Fruit fly (Drosophila melanogaster) whole organism, prepupa: Measurements from ENCODE around the gene Nf-YA.
A peak's percentile ranks its signal among the peaks of the same experiment; 100 is the strongest.

Experiments
- Blimp-1 ChIP-seq: fragments of 200-800 bp; sonication (Bioruptor generic); optimal IDR thresholded peaks from 3 replicates; lab custom pipeline; 2017; ENCODE audit warnings: missing biosample characterization, missing genetic modification characterization, mild to moderate bottlenecking, moderate library complexity, missing genetic modification reagents
- CG11762 ChIP-seq: fragments of 200-800 bp; sonication (Bioruptor generic); optimal IDR thresholded peaks from 3 replicates; lab custom pipeline; 2016; ENCODE audit warnings: missing biosample characterization, missing genetic modification characterization; ENCODE audit not compliant: insufficient read depth
- CG11902 ChIP-seq: fragments of 200-800 bp; sonication (Bioruptor generic); optimal IDR thresholded peaks from 3 replicates; lab custom pipeline; 2016; ENCODE audit warnings: missing biosample characterization, missing genetic modification characterization
- CG15336 ChIP-seq: fragments of 200-800 bp; sonication (Bioruptor generic); IDR thresholded peaks from 2 replicates; pipeline ENCODE4 v1.3.6; 2022; ENCODE audit warnings: missing biosample characterization, missing genetic modification characterization
- CG1621 ChIP-seq: fragments of 200-800 bp; sonication (Bioruptor generic); optimal IDR thresholded peaks from 3 replicates; lab custom pipeline; 2018; ENCODE audit warnings: missing biosample characterization, mild to moderate bottlenecking, missing genetic modification characterization
- CG16779 ChIP-seq: fragments of 200-800 bp; sonication (Bioruptor generic); optimal IDR thresholded peaks from 3 replicates; lab custom pipeline; 2017; ENCODE audit warnings: missing biosample characterization, mild to moderate bottlenecking, missing genetic modification characterization
- CG3032 ChIP-seq: fragments of 200-800 bp; optimal IDR thresholded peaks from 2 replicates; lab custom pipeline; 2019; ENCODE audit warnings: missing biosample characterization, mild to moderate bottlenecking, missing genetic modification characterization, moderate library complexity
- CG31627 ChIP-seq: fragments of 200-800 bp; sonication (Bioruptor generic); optimal IDR thresholded peaks from 3 replicates; lab custom pipeline; 2016; ENCODE audit warnings: missing biosample characterization, missing genetic modification characterization
- CG32006 ChIP-seq: fragments of 200-800 bp; sonication (Bioruptor generic); optimal IDR thresholded peaks from 3 replicates; lab custom pipeline; 2017; ENCODE audit warnings: missing biosample characterization, mild to moderate bottlenecking, missing genetic modification characterization
- CG34406 ChIP-seq: fragments of 200-800 bp; sonication (Bioruptor generic); optimal IDR thresholded peaks from 3 replicates; lab custom pipeline; 2016; ENCODE audit warnings: missing biosample characterization, missing genetic modification characterization
- CG3919 ChIP-seq: fragments of 200-800 bp; sonication (Bioruptor generic); optimal IDR thresholded peaks from 3 replicates; lab custom pipeline; 2016; ENCODE audit warnings: missing biosample characterization, missing genetic modification characterization
- CG4318 ChIP-seq: fragments of 200-800 bp; sonication (Bioruptor generic); optimal IDR thresholded peaks from 3 replicates; lab custom pipeline; 2017; ENCODE audit warnings: missing biosample characterization, mild to moderate bottlenecking, missing genetic modification characterization
- CG6792 ChIP-seq: fragments of 200-800 bp; sonication (Bioruptor generic); optimal IDR thresholded peaks from 3 replicates; lab custom pipeline; 2016; ENCODE audit warnings: missing biosample characterization, missing genetic modification characterization
- CG6854 ChIP-seq: fragments of 200-800 bp; sonication (Bioruptor generic); optimal IDR thresholded peaks from 2 replicates; lab custom pipeline; 2017; ENCODE audit warnings: missing biosample characterization, mild to moderate bottlenecking, missing genetic modification characterization
- CG8632 ChIP-seq: fragments of 200-800 bp; sonication (Bioruptor generic); optimal IDR thresholded peaks from 3 replicates; lab custom pipeline; 2016; ENCODE audit warnings: missing biosample characterization, missing genetic modification characterization
- CG9139 ChIP-seq: fragments of 200-800 bp; sonication (Bioruptor generic); optimal IDR thresholded peaks from 3 replicates; lab custom pipeline; 2017; ENCODE audit warnings: missing biosample characterization, mild to moderate bottlenecking, missing genetic modification characterization
- Eip75B ChIP-seq: fragments of 200-800 bp; sonication (Bioruptor generic); optimal IDR thresholded peaks from 3 replicates; lab custom pipeline; 2016; ENCODE audit warnings: missing biosample characterization, missing genetic modification characterization
- Eip78C ChIP-seq: fragments of 200-800 bp; sonication (Bioruptor generic); peaks from one replicate; lab custom pipeline; 2016; ENCODE audit warnings: missing biosample characterization, missing genetic modification characterization
- Gug ChIP-seq: fragments of 200-800 bp; sonication (Bioruptor generic); IDR thresholded peaks from 2 replicates; pipeline ENCODE4 v1.3.6; 2022; ENCODE audit warnings: missing biosample characterization, missing genetic modification characterization
- Hr38 ChIP-seq: sonication (Bioruptor generic); optimal IDR thresholded peaks from 2 replicates; lab custom pipeline; 2016; ENCODE audit warnings: missing biosample characterization, missing genetic modification characterization
- Hr39 ChIP-seq: fragments of 200-800 bp; sonication (Bioruptor generic); optimal IDR thresholded peaks from 2 replicates; lab custom pipeline; 2016; ENCODE audit warnings: missing biosample characterization, missing genetic modification characterization
- Smox ChIP-seq: fragments of 200-800 bp; sonication (Bioruptor generic); optimal IDR thresholded peaks from 3 replicates; lab custom pipeline; 2016; ENCODE audit warnings: missing biosample characterization, missing genetic modification characterization
- Sox102F ChIP-seq: fragments of 200-800 bp; sonication (Bioruptor generic); optimal IDR thresholded peaks from 2 replicates; lab custom pipeline; 2016; ENCODE audit warnings: missing biosample characterization, mild to moderate bottlenecking, missing genetic modification characterization
- Sox15 ChIP-seq: fragments of 200-800 bp; sonication (Bioruptor generic); optimal IDR thresholded peaks from 3 replicates; lab custom pipeline; 2016; ENCODE audit warnings: missing biosample characterization, missing genetic modification characterization
- achi ChIP-seq: fragments of 200-800 bp; sonication (Bioruptor generic); optimal IDR thresholded peaks from 3 replicates; lab custom pipeline; 2016; ENCODE audit warnings: missing biosample characterization, missing genetic modification characterization
- cyc ChIP-seq: fragments of 200-800 bp; sonication (Bioruptor generic); optimal IDR thresholded peaks from 3 replicates; lab custom pipeline; 2016; ENCODE audit warnings: missing biosample characterization, missing genetic modification characterization
- dac ChIP-seq: fragments of 200-800 bp; sonication (Bioruptor generic); optimal IDR thresholded peaks from 2 replicates; lab custom pipeline; 2017; ENCODE audit warnings: missing biosample characterization, mild to moderate bottlenecking, missing genetic modification characterization
- dsx ChIP-seq: fragments of 200-800 bp; optimal IDR thresholded peaks from 3 replicates; lab custom pipeline; 2019; ENCODE audit warnings: missing biosample characterization, mild to moderate bottlenecking, missing genetic modification characterization, moderate library complexity; ENCODE audit not compliant: poor library complexity, severe bottlenecking
- esn ChIP-seq: fragments of 200-800 bp; sonication (Bioruptor generic); optimal IDR thresholded peaks from 2 replicates; lab custom pipeline; 2016; ENCODE audit warnings: missing biosample characterization, mild to moderate bottlenecking, missing genetic modification characterization, moderate library complexity
- fd59A ChIP-seq: fragments of 200-800 bp; sonication (Bioruptor generic); optimal IDR thresholded peaks from 2 replicates; lab custom pipeline; 2017; ENCODE audit warnings: missing biosample characterization, mild to moderate bottlenecking, missing genetic modification characterization, missing genetic modification reagents
- fd85E ChIP-seq: fragments of 200-800 bp; sonication (Bioruptor generic); optimal IDR thresholded peaks from 3 replicates; lab custom pipeline; 2016; ENCODE audit warnings: missing biosample characterization, missing genetic modification characterization
- net ChIP-seq: fragments of 200-800 bp; sonication (Bioruptor generic); optimal IDR thresholded peaks from 3 replicates; lab custom pipeline; 2016; ENCODE audit warnings: missing biosample characterization, missing genetic modification characterization
- pdm3 ChIP-seq: fragments of 200-800 bp; sonication (Bioruptor generic); optimal IDR thresholded peaks from 3 replicates; lab custom pipeline; 2016; ENCODE audit warnings: missing biosample characterization, missing genetic modification characterization
- salr ChIP-seq, 2 experiments: fragments of 200-800 bp; sonication (Bioruptor generic); optimal IDR thresholded peaks; 3 replicates each; lab custom pipeline; 2016 to 2018; ENCODE audit warnings: missing biosample characterization in 2 of 2, missing genetic modification characterization in 2 of 2, mild to moderate bottlenecking in 1 of 2
- spab ChIP-seq: fragments of 200-800 bp; sonication (Bioruptor generic); optimal IDR thresholded peaks from 2 replicates; lab custom pipeline; 2017; ENCODE audit warnings: missing biosample characterization, mild to moderate bottlenecking, missing genetic modification characterization, missing genetic modification reagents
- ss ChIP-seq, 2 experiments: fragments of 200-800 bp; sonication (Bioruptor generic); optimal IDR thresholded peaks; 2 replicates in 1 of 2; 3 replicates in 1 of 2; lab custom pipeline; 2017 to 2018; ENCODE audit warnings: mild to moderate bottlenecking in 2 of 2, missing biosample characterization in 2 of 2, missing genetic modification characterization in 2 of 2, moderate library complexity in 1 of 2
- svp ChIP-seq: fragments of 200-800 bp; sonication (Bioruptor generic); peaks from one replicate; lab custom pipeline; 2016; ENCODE audit warnings: missing biosample characterization, missing genetic modification characterization
- topi ChIP-seq: fragments of 200-800 bp; sonication (Bioruptor generic); optimal IDR thresholded peaks from 3 replicates; lab custom pipeline; 2016; ENCODE audit warnings: missing biosample characterization, missing genetic modification characterization

Gene Nf-YA

DNA sequence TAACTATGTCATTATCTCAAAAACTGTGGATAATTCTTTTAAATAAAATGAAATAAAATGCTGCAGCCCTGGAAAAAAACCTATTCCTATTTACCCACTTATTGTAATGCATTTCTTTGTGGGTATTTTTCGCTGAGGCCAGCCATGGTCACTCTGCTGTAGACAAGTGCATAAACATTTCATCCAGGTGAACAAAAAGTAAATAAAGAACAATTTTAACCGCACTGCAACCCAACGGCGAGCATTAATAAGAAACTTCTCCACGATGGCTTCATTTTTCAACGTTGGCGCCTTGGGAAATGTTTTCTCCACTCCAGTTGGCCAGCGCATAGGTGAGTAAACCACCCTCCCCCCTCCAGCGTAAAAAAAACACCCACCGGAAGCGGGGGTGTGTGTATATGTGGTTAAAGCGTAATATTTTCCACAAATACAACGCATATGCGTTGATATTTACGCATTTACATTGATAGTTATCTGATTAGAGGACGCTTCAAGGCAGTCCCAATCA, 4.7 kb upstream of the Nf-YA start, which contains the start of gene CG3529 (continued):
- TF ChIP-seq CG8632 (no peak), CG32006 (GFP tag; lab: Kevin White, UChicago) (no peak), CG3032 (tag; lab: Kevin White, UChicago) (peak; percentile 7), CG31627 (GFP tag; lab: Kevin White, UChicago) (peak; percentile 5), Eip75B (GFP tag; lab: Kevin White, UChicago) (peak; percentile 33), net (GFP tag; lab: Kevin White, UChicago) (no peak)

DNA sequence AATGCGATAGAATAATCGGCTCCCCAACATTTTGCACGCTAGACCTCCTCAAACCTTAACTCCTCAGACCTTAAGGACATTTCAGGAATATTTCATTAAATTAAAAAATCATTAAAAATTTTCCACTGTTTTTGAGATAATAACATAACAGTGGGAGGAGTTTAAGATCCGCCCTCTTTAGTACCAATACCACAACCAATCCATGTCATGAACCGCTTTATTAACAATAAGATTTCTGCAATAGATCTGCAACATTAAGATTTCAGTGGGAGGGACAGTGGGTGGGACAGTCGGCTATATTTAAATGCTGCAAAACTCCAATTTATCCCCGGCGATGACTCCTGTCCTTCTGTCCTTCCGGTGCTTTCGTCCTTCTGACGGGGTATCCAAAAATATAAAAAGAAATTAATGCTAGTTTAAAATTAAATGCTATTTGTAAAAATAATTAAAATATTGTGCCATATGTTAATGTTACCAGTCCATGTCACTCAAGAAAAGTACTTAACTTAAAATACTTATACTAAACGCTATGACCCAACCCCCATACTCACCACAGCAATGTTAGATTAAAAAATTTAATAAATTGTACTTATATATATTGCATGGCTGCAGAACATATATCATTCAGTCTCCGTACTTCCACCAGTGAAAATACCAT, 687 bp upstream of the Nf-YA start, which contains the start of gene Srg3:
Gene Srg3, plus strand, starts transcription at position 608 of the 658 bp plus-strand sequence.
- TF ChIP-seq salr (GFP tag; optimal IDR thresholded peaks at IDR 0.05; lab: Kevin White, UChicago) (no peak), CG15336 (GFP tag; lab: Robert Waterston, UW) (no peak), Gug (no peak), Sox15 (GFP tag; lab: Kevin White, UChicago) (no peak), topi (GFP tag; lab: Kevin White, UChicago) (no peak), CG9139 (GFP tag; lab: Kevin White, UChicago) (no peak), ss (GFP tag; optimal IDR thresholded peaks at IDR 0.05; lab: Kevin White, UChicago) (no peak), CG32006 (GFP tag; lab: Kevin White, UChicago) (peak; percentile 26), net (GFP tag; lab: Kevin White, UChicago) (no peak), cyc (GFP tag; lab: Kevin White, UChicago) (no peak), svp (GFP tag; lab: Kevin White, UChicago) (peak; percentile 68), CG6854 (GFP tag; lab: Kevin White, UChicago) (no peak), Sox102F (GFP tag; lab: Kevin White, UChicago) (no peak)
- TF ChIP-seq, all 60 proteins: peak for 2

- TF ChIP-seq dac (GFP tag; lab: Kevin White, UChicago) (no peak), Eip78C (GFP tag; lab: Kevin White, UChicago) (no peak)
These were observed 3.2 kb downstream of the Nf-YA start for dm6 chr3L:9438858-9439257.

DNA sequence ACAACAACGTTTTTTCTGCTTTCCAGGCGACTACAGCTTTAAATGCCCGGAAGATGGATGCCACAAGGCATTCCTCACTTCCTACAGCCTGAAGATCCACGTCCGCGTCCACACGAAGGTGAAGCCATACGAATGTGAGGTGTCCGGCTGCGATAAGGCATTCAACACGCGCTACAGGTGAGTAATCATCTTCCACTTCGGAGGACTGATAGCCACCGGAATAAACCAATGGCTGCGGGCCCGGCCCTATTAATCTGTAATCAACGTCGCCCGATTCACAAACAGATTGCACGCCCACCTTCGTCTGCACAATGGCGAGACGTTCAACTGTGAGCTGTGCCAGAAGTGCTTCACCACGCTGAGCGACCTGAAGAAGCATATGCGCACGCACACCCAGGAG, 6.2 kb downstream of the Nf-YA start:
- no peak for TF ChIP-seq fd85E (GFP tag; lab: Kevin White, UChicago)
- no peak for TF ChIP-seq Hr38 (GFP tag; lab: Kevin White, UChicago)
- TF ChIP-seq CG4318 (GFP tag; lab: Kevin White, UChicago): no peak
- TF ChIP-seq esn (GFP tag; lab: Kevin White, UChicago): no peak
- no peak for TF ChIP-seq Sox102F (GFP tag; lab: Kevin White, UChicago)

DNA sequence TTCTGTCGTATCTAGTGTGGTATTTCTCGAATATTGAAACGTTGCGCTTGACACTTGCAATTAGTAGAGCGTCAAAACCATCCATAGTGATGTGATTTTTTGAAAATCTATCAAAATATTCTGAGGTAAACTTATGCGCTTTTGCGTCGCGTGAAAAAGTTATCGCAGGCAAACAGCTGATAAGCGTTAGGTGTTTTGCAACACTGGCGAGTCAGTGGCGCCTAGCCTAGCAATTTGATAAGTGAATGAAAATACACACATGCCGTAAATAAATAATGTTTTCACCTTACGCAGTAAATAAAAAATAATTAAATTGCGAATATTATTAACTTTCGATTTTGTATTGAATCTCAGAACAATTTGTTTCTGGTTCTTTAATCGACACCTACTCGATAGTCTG, 6.8 kb downstream of the Nf-YA start, which contains the start of gene CG42526:
Gene CG42526, minus strand, starts transcription at position 85 of the 400 bp plus-strand sequence.
- TF ChIP-seq dsx: no peak
- no peak for TF ChIP-seq Blimp-1 (GFP tag; lab: Kevin White, UChicago)
- peak; percentile 71 for TF ChIP-seq Hr39 (GFP tag; lab: Kevin White, UChicago)
- no peak for TF ChIP-seq CG6854 (GFP tag; lab: Kevin White, UChicago)
- peak; percentile 33 for TF ChIP-seq topi (GFP tag; lab: Kevin White, UChicago)
- TF ChIP-seq CG6792 (GFP tag; lab: Kevin White, UChicago): peak; percentile 12
- no peak for TF ChIP-seq CG9139 (GFP tag; lab: Kevin White, UChicago)
- TF ChIP-seq CG11902 (GFP tag; lab: Kevin White, UChicago): no peak
- TF ChIP-seq net (GFP tag; lab: Kevin White, UChicago): peak; percentile 32
- peak; percentile 56 for TF ChIP-seq CG32006 (GFP tag; lab: Kevin White, UChicago)
- TF ChIP-seq pdm3 (GFP tag; lab: Kevin White, UChicago): peak; percentile 75
- no peak for TF ChIP-seq CG3919 (GFP tag; lab: Kevin White, UChicago)
- TF ChIP-seq Eip78C (GFP tag; lab: Kevin White, UChicago): peak; percentile 61
- TF ChIP-seq cyc (GFP tag; lab: Kevin White, UChicago): no peak
- no peak for TF ChIP-seq Gug
- TF ChIP-seq Smox (GFP tag; lab: Kevin White, UChicago): no peak
- TF ChIP-seq Sox15 (GFP tag; lab: Kevin White, UChicago): peak; percentile 28
- TF ChIP-seq achi (GFP tag; lab: Kevin White, UChicago): peak; percentile 65
- TF ChIP-seq CG3032 (tag; lab: Kevin White, UChicago): peak; percentile 24
- TF ChIP-seq spab: no peak
- peak; percentile 77 for TF ChIP-seq svp (GFP tag; lab: Kevin White, UChicago)
- TF ChIP-seq CG8632: peak; percentile 14
- TF ChIP-seq CG34406 (GFP tag; lab: Kevin White, UChicago): no peak
- TF ChIP-seq CG1621 (tag; lab: Kevin White, UChicago): no peak
- no peak for TF ChIP-seq CG16779 (tag; lab: Kevin White, UChicago)
- peak; percentile 78 for TF ChIP-seq esn (GFP tag; lab: Kevin White, UChicago)
- no peak for TF ChIP-seq Hr38 (GFP tag; lab: Kevin White, UChicago)
- TF ChIP-seq Sox102F (GFP tag; lab: Kevin White, UChicago): peak; percentile 60
- no peak for TF ChIP-seq CG11762 (GFP tag; lab: Kevin White, UChicago)
- TF ChIP-seq fd59A: no peak
- peak; percentile 59 for TF ChIP-seq Eip75B (GFP tag; lab: Kevin White, UChicago)
- peak; percentile 67 for TF ChIP-seq CG31627 (GFP tag; lab: Kevin White, UChicago)
